Fruit fly (Drosophila melanogaster): ENCODE results near the gene CG15628.

Gene CG15628

DNA sequence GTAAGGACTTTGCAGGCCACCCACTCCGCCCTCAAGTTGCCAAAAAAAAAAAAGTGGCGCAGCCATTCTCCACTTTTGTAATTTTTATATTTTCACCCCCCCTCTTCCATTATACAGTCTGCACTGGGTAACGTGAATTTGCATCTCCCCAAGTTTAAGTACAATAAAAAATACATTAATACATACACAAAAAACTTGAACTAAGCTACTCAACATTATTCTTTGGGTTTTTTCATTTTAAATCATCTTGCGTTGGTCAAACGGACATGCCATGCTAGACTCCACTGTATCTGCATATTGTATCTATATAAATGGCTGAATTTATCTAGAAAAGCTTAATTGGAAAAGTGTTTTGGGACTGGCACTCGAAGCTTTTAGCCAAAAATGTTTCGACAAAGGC, 39.9 kb downstream of the CG15628 start (continued):
- TF ChIP-seq CG4820 (GFP tag; optimal IDR thresholded peaks at IDR 0.05) (no peak), az2 (GFP tag; optimal IDR thresholded peaks at IDR 0.05) (peak; percentile 7), Sox102F (GFP tag; optimal IDR thresholded peaks at IDR 0.05) (peak; percentile 15), CG16779 (GFP tag; IDR thresholded peaks at IDR 0.05) (no peak), otp (GFP tag; IDR thresholded peaks at IDR 0.05) (0 out of 3 replicates have a peak, but pooled peaks have one; percentile 29), hb (GFP tag; IDR thresholded peaks at IDR 0.05; ENCODE audit: partially characterized antibody) (no peak), HLH4C (GFP tag; IDR thresholded peaks at IDR 0.05; ENCODE audit: partially characterized antibody) (no peak), pita (GFP tag; optimal IDR thresholded peaks at IDR 0.05) (no peak), YL-1 (GFP tag; optimal IDR thresholded peaks at IDR 0.05) (no peak), kay (GFP tag; optimal IDR thresholded peaks at IDR 0.05) (no peak), CG4730 (GFP tag; IDR thresholded peaks at IDR 0.05) (0 out of 2 replicates have a peak, but pooled peaks have one; percentile 23), CG2678 (tag; optimal IDR thresholded peaks at IDR 0.05) (peak; percentile 70), CG12071 (GFP tag; optimal IDR thresholded peaks at IDR 0.05) (peak; percentile 45), zfh2 (GFP tag; optimal IDR thresholded peaks at IDR 0.05) (no peak), CG6689 (GFP tag; IDR thresholded peaks at IDR 0.05) (peak; percentile 65), Dip3 (GFP tag; optimal IDR thresholded peaks at IDR 0.05) (peak; percentile 23), Sin3A (optimal IDR thresholded peaks at IDR 0.05) (no peak), NC2α (GFP tag; optimal IDR thresholded peaks at IDR 0.05) (no peak), CG7786 (GFP tag; optimal IDR thresholded peaks at IDR 0.05) (no peak), prd (optimal IDR thresholded peaks at IDR 0.05) (no peak), prd (GFP tag; IDR thresholded peaks at IDR 0.05) (peak; percentile 76; the same call in 2 of the 3 replicates), CG14014 (GFP tag; IDR thresholded peaks at IDR 0.05) (peak; percentile 59; the same call in 1 of the 2 replicates), CG18599 (GFP tag; optimal IDR thresholded peaks at IDR 0.05) (peak; percentile 78), CG6813 (GFP tag; optimal IDR thresholded peaks at IDR 0.05) (peak; percentile 8), CG14441 (GFP tag; IDR thresholded peaks at IDR 0.05) (peak; percentile 79), CG8944 (GFP tag; optimal IDR thresholded peaks at IDR 0.05) (no peak), mld (GFP tag; IDR thresholded peaks at IDR 0.05; ENCODE audit: partially characterized antibody) (no peak), CG15514 (GFP tag; optimal IDR thresholded peaks at IDR 0.05) (peak; percentile 36), CG17385 (GFP tag; optimal IDR thresholded peaks at IDR 0.05) (no peak), Awh (GFP tag; IDR thresholded peaks at IDR 0.05) (no peak), vvl (GFP tag; IDR thresholded peaks at IDR 0.05) (no peak; the same call in 1 of the 2 replicates), CG10654 (GFP tag; optimal IDR thresholded peaks at IDR 0.05) (peak; percentile 4), Side (GFP tag; optimal IDR thresholded peaks at IDR 0.05) (no peak), da (GFP tag; optimal IDR thresholded peaks at IDR 0.05) (no peak), Atf6 (GFP tag; IDR thresholded peaks at IDR 0.05) (0 out of 2 replicates have a peak, but pooled peaks have one; percentile 33), HHEX (GFP tag; optimal IDR thresholded peaks at IDR 0.05) (peak; percentile 7), CG7372 (GFP tag; IDR thresholded peaks at IDR 0.05) (peak; percentile 51), tgo (GFP tag; IDR thresholded peaks at IDR 0.05) (peak; percentile 23; the same call in 1 of the 3 replicates), toy (GFP tag; IDR thresholded peaks at IDR 0.05) (peak; percentile 42; the same call in 1 of the 2 replicates), al (GFP tag; IDR thresholded peaks at IDR 0.05) (no peak), peb (GFP tag; IDR thresholded peaks at IDR 0.05) (no peak), exex (tag; optimal IDR thresholded peaks at IDR 0.05) (no peak), Optix (GFP tag; IDR thresholded peaks at IDR 0.05) (peak; percentile 31; the same call in 1 of the 3 replicates), CG12942 (GFP tag; optimal IDR thresholded peaks at IDR 0.05) (no peak), bab2 (GFP tag; optimal IDR thresholded peaks at IDR 0.05) (no peak), CG2712 (tag; optimal IDR thresholded peaks at IDR 0.05) (no peak), Dip2 (GFP tag; IDR thresholded peaks at IDR 0.05) (no peak), cato (GFP tag; optimal IDR thresholded peaks at IDR 0.05; ENCODE audit: borderline replicate concordance) (no peak), MESR4 (GFP tag; optimal IDR thresholded peaks at IDR 0.05) (no peak), CoRest (tag; optimal IDR thresholded peaks at IDR 0.05) (peak; percentile 5), salm (tag; optimal IDR thresholded peaks at IDR 0.05) (no peak), ssp (GFP tag; IDR thresholded peaks at IDR 0.05) (no peak)
